Fruit fly (Drosophila melanogaster) whole organism: Measurements from ENCODE around the gene CG10286.

Experiments used
- CG8478 ChIP-seq: fragments of >200 bp; optimal IDR thresholded peaks from 2 replicates; lab custom pipeline; 2018; ENCODE audit warnings: inconsistent platforms
- Dll ChIP-seq: fragments of >200 bp; optimal IDR thresholded peaks from 2 replicates; lab custom pipeline; 2017
- EcR ChIP-seq, 2 experiments: fragments of >200 bp; optimal IDR thresholded peaks; 2 replicates each; lab custom pipeline; 2017; ENCODE audit warnings: missing biosample characterization in 2 of 2, missing genetic modification characterization in 2 of 2, missing genetic modification reagents in 2 of 2
- pan ChIP-seq: fragments of >200 bp; optimal IDR thresholded peaks from 2 replicates; lab custom pipeline; 2017
- psq ChIP-seq: fragments of >200 bp; optimal IDR thresholded peaks from 2 replicates; lab custom pipeline; 2017
- usp ChIP-seq: fragments of >200 bp; optimal IDR thresholded peaks from 2 replicates; lab custom pipeline; 2017; ENCODE audit warnings: missing biosample characterization, missing genetic modification characterization, mixed read lengths

The CG10286 gene

dm6 chr3R:6368550-6369238, at the start of gene CG10286:
TSS of gene CG10286 (plus strand) at chr3R:6368965.
- TF ChIP-seq EcR (GFP tag; optimal IDR thresholded peaks at IDR 0.05; lab: Kevin White, UChicago): no peak
- TF ChIP-seq psq (lab: Kevin White, UChicago): no peak
- no peak for TF ChIP-seq CG8478 (lab: Kevin White, UChicago)
- TF ChIP-seq Dll: no peak
- TF ChIP-seq pan (lab: Kevin White, UChicago): no peak
- TF ChIP-seq usp: no peak

dm6 chr3R:6329774-6330298, 38.9 kb upstream of the CG10286 start, which contains the start of gene Osi18:
TSS of gene Osi18 (plus strand) at chr3R:6330248.
- TF ChIP-seq usp: no peak
- no peak for TF ChIP-seq pan (lab: Kevin White, UChicago)
- no peak for TF ChIP-seq EcR (GFP tag; optimal IDR thresholded peaks at IDR 0.05; lab: Kevin White, UChicago)
- no peak for TF ChIP-seq Dll
- TF ChIP-seq CG8478 (lab: Kevin White, UChicago): no peak
- no peak for TF ChIP-seq psq (lab: Kevin White, UChicago)

- TF ChIP-seq CG8478 (lab: Kevin White, UChicago) (no peak), pan (lab: Kevin White, UChicago) (no peak), EcR (GFP tag; optimal IDR thresholded peaks at IDR 0.05; lab: Kevin White, UChicago) (no peak), psq (lab: Kevin White, UChicago) (no peak), usp (no peak), Dll (no peak)
Observed at dm6 chr3R:6334906-6335433, 33.8 kb upstream of the CG10286 start, which contains the start of gene Osi19. TSS of gene Osi19 (plus strand) at chr3R:6335362.

dm6 chr3R:6337397-6337796, 31.4 kb upstream of the CG10286 start:
- no peak for TF ChIP-seq pan (lab: Kevin White, UChicago)
- no peak for TF ChIP-seq CG8478 (lab: Kevin White, UChicago)
- no peak for TF ChIP-seq EcR (GFP tag; optimal IDR thresholded peaks at IDR 0.05; lab: Kevin White, UChicago)
- no peak for TF ChIP-seq usp
- TF ChIP-seq psq (lab: Kevin White, UChicago): no peak
- no peak for TF ChIP-seq Dll

- no peak for TF ChIP-seq CG8478 (lab: Kevin White, UChicago)
- TF ChIP-seq usp: no peak
- no peak for TF ChIP-seq Dll
- TF ChIP-seq psq (lab: Kevin White, UChicago): no peak
Observed at dm6 chr3R:6339795-6340194, 29.0 kb upstream of the CG10286 start, which contains the start of gene Osi20. TSS of gene Osi20 (plus strand) at chr3R:6340095.

- TF ChIP-seq usp (no peak), psq (lab: Kevin White, UChicago) (no peak), EcR (GFP tag; optimal IDR thresholded peaks at IDR 0.05; lab: Kevin White, UChicago) (no peak), Dll (no peak), CG8478 (lab: Kevin White, UChicago) (no peak), pan (lab: Kevin White, UChicago) (no peak)
Observed at dm6 chr3R:6341668-6342067, 27.1 kb upstream of the CG10286 start, which contains the start of gene CG17917. TSS of gene CG17917 (plus strand) at chr3R:6341968.

- no peak for TF ChIP-seq usp
- TF ChIP-seq EcR (GFP tag; optimal IDR thresholded peaks at IDR 0.05; lab: Kevin White, UChicago): no peak
- no peak for TF ChIP-seq psq (lab: Kevin White, UChicago)
- TF ChIP-seq Dll: no peak
- no peak for TF ChIP-seq CG8478 (lab: Kevin White, UChicago)
- no peak for TF ChIP-seq pan (lab: Kevin White, UChicago)
Observed at dm6 chr3R:6342702-6343101, 26.1 kb upstream of the CG10286 start, which contains the start of gene CG10298. TSS of gene CG10298 (plus strand) at chr3R:6343002.

- no peak for TF ChIP-seq CG8478 (lab: Kevin White, UChicago)
- TF ChIP-seq psq (lab: Kevin White, UChicago): no peak
- TF ChIP-seq pan (lab: Kevin White, UChicago): no peak
- TF ChIP-seq usp: no peak
- no peak for TF ChIP-seq EcR (GFP tag; optimal IDR thresholded peaks at IDR 0.05; lab: Kevin White, UChicago)
- no peak for TF ChIP-seq Dll
Observed at dm6 chr3R:6343396-6344239, 25.1 kb upstream of the CG10286 start, which contains the start of gene CG17919. TSS of gene CG17919 (plus strand) at chr3R:6344029.

dm6 chr3R:6345814-6346213, 23.0 kb upstream of the CG10286 start, which contains the start of the genes SmD2 and CG18048:
TSS of gene SmD2 (minus strand) at chr3R:6345911.
TSS of gene CG18048 (plus strand) at chr3R:6346111.
- TF ChIP-seq EcR (GFP tag; optimal IDR thresholded peaks at IDR 0.05; lab: Kevin White, UChicago) (no peak), CG8478 (lab: Kevin White, UChicago) (no peak), psq (lab: Kevin White, UChicago) (no peak)

- TF ChIP-seq psq (lab: Kevin White, UChicago): no peak
- TF ChIP-seq EcR (GFP tag; optimal IDR thresholded peaks at IDR 0.05; lab: Kevin White, UChicago): no peak
- TF ChIP-seq Dll: no peak
- TF ChIP-seq pan (lab: Kevin White, UChicago): no peak
- no peak for TF ChIP-seq CG8478 (lab: Kevin White, UChicago)
- no peak for TF ChIP-seq usp
Observed at dm6 chr3R:6348943-6349342, 19.8 kb upstream of the CG10286 start, which contains the start of gene Hr83. TSS of gene Hr83 (plus strand) at chr3R:6349243.

dm6 chr3R:6350755-6351154, 18.0 kb upstream of the CG10286 start, which contains the start of gene Pak:
TSS of gene Pak (plus strand) at chr3R:6350896.
- TF ChIP-seq usp (no peak), psq (lab: Kevin White, UChicago) (no peak), CG8478 (lab: Kevin White, UChicago) (no peak), pan (lab: Kevin White, UChicago) (no peak), EcR (GFP tag; optimal IDR thresholded peaks at IDR 0.05; lab: Kevin White, UChicago) (no peak), Dll (no peak)
